Fruit fly (Drosophila melanogaster) whole organism, embryonic: ENCODE results near the gene CG14174.

Source experiments
- Asciz ChIP-seq: fragments of 200-800 bp; sonication (Bioruptor generic); optimal IDR thresholded peaks from 2 replicates; lab custom pipeline; 2017; ENCODE audit warnings: missing biosample characterization, mild to moderate bottlenecking, missing genetic modification characterization, missing genetic modification reagents
- B-H1 ChIP-seq: fragments of 200-800 bp; sonication (Bioruptor generic); IDR thresholded peaks from 3 replicates; pipeline ENCODE4 v1.3.6; 2022; ENCODE audit warnings: missing biosample characterization, missing genetic modification characterization
- CG10147 ChIP-seq: fragments of 200-800 bp; sonication (Bioruptor generic); optimal IDR thresholded peaks from 2 replicates; lab custom pipeline; 2019; ENCODE audit warnings: missing biosample characterization, mild to moderate bottlenecking, missing genetic modification characterization, moderate library complexity
- CG10366 ChIP-seq: fragments of 200-800 bp; sonication (Bioruptor generic); IDR thresholded peaks from 2 replicates; pipeline ENCODE4 v1.3.6; 2022; ENCODE audit warnings: missing biosample characterization, missing genetic modification characterization
- CG11085 ChIP-seq: fragments of 200-800 bp; sonication (Bioruptor generic); IDR thresholded peaks from 2 replicates; pipeline ENCODE4 v1.3.6; 2022; ENCODE audit warnings: missing biosample characterization, missing genetic modification characterization
- CG13894 ChIP-seq: fragments of 200-800 bp; sonication (Bioruptor generic); optimal IDR thresholded peaks from 3 replicates; lab custom pipeline; 2018; ENCODE audit warnings: missing biosample characterization, mild to moderate bottlenecking, missing genetic modification characterization, moderate library complexity
- CG14965 ChIP-seq: fragments of 200-800 bp; sonication (Bioruptor generic); optimal IDR thresholded peaks from 2 replicates; lab custom pipeline; 2016; ENCODE audit warnings: missing biosample characterization, missing genetic modification characterization, borderline replicate concordance
- CG16779 ChIP-seq: fragments of 200-800 bp; sonication (Bioruptor generic); IDR thresholded peaks from 2 replicates; pipeline ENCODE4 v1.3.6; 2022; ENCODE audit warnings: missing biosample characterization, missing genetic modification characterization
- CG17612 ChIP-seq: fragments of 200-800 bp; sonication (Bioruptor generic); IDR thresholded peaks from 2 replicates; pipeline ENCODE4 v1.3.6; 2022; ENCODE audit warnings: missing biosample characterization, missing genetic modification characterization
- CG2120 ChIP-seq: fragments of 200-800 bp; sonication (Bioruptor generic); optimal IDR thresholded peaks from 3 replicates; lab custom pipeline; 2016; ENCODE audit warnings: missing biosample characterization, missing genetic modification characterization
- CG30020 ChIP-seq: fragments of 200-800 bp; optimal IDR thresholded peaks from 2 replicates; lab custom pipeline; 2019; ENCODE audit warnings: missing biosample characterization, mild to moderate bottlenecking, missing genetic modification characterization, moderate library complexity
- CG31388 ChIP-seq: fragments of 200-800 bp; sonication (Bioruptor generic); optimal IDR thresholded peaks from 2 replicates; lab custom pipeline; 2016; ENCODE audit warnings: missing biosample characterization, missing genetic modification characterization
- CG32772 ChIP-seq: fragments of 200-800 bp; sonication (Bioruptor generic); IDR thresholded peaks from 2 replicates; pipeline ENCODE4 v1.3.6; 2022; ENCODE audit warnings: missing biosample characterization, missing genetic modification characterization
- CG3995 ChIP-seq: fragments of 200-800 bp; sonication (Bioruptor generic); optimal IDR thresholded peaks from 3 replicates; lab custom pipeline; 2016; ENCODE audit warnings: missing biosample characterization, missing genetic modification characterization
- CG4424 ChIP-seq: fragments of 200-800 bp; sonication (Bioruptor generic); optimal IDR thresholded peaks from 3 replicates; lab custom pipeline; 2016; ENCODE audit warnings: missing biosample characterization, missing genetic modification characterization
- CG5180 ChIP-seq: fragments of 200-800 bp; sonication (Bioruptor generic); optimal IDR thresholded peaks from 3 replicates; lab custom pipeline; 2017; ENCODE audit warnings: missing biosample characterization, missing genetic modification characterization, mild to moderate bottlenecking, moderate library complexity, missing genetic modification reagents
- CG6854 ChIP-seq: fragments of 200-800 bp; sonication (Bioruptor generic); optimal IDR thresholded peaks from 3 replicates; lab custom pipeline; 2017; ENCODE audit warnings: missing biosample characterization, mild to moderate bottlenecking, missing genetic modification characterization
- Doc3 ChIP-seq: fragments of 200-800 bp; sonication (Bioruptor generic); IDR thresholded peaks from 3 replicates; pipeline ENCODE4 v1.3.6; 2022; ENCODE audit warnings: missing biosample characterization, missing genetic modification characterization; ENCODE audit not compliant: partially characterized antibody
- Dp ChIP-seq: fragments of 200-800 bp; sonication (Bioruptor generic); optimal IDR thresholded peaks from 2 replicates; lab custom pipeline; 2018; ENCODE audit warnings: missing biosample characterization, mild to moderate bottlenecking, missing genetic modification characterization, moderate library complexity
- E2f2 ChIP-seq: fragments of 200-800 bp; sonication (Bioruptor generic); IDR thresholded peaks from 2 replicates; pipeline ENCODE4 v1.3.6; 2022; ENCODE audit warnings: missing biosample characterization, missing genetic modification characterization
- Elba2 ChIP-seq: fragments of 200-800 bp; sonication (Bioruptor generic); optimal IDR thresholded peaks from 3 replicates; lab custom pipeline; 2016; ENCODE audit warnings: missing biosample characterization, missing genetic modification characterization
- Fer3 ChIP-seq: fragments of 200-800 bp; sonication (Bioruptor generic); optimal IDR thresholded peaks from 2 replicates; lab custom pipeline; 2018; ENCODE audit warnings: missing biosample characterization, mild to moderate bottlenecking, missing genetic modification characterization, moderate library complexity
- HHEX ChIP-seq: fragments of 200-800 bp; sonication (Bioruptor generic); optimal IDR thresholded peaks from 3 replicates; lab custom pipeline; 2017; ENCODE audit warnings: missing biosample characterization, mild to moderate bottlenecking, missing genetic modification characterization, missing genetic modification reagents
- Kr ChIP-seq: fragments of 200-800 bp; sonication (Bioruptor generic); optimal IDR thresholded peaks from 2 replicates; lab custom pipeline; 2017; ENCODE audit warnings: missing biosample characterization, mild to moderate bottlenecking, missing genetic modification characterization
- Lpt ChIP-seq: fragments of >200 bp; optimal IDR thresholded peaks from 2 replicates; lab custom pipeline; 2018; ENCODE audit warnings: missing biosample characterization, missing genetic modification characterization
- Mad ChIP-seq: fragments of 200-800 bp; sonication (Bioruptor generic); optimal IDR thresholded peaks from 2 replicates; lab custom pipeline; 2016; ENCODE audit warnings: missing biosample characterization, missing genetic modification characterization
- Med ChIP-seq: fragments of 200-800 bp; sonication (Bioruptor generic); peaks from one replicate; lab custom pipeline; 2016; ENCODE audit warnings: missing biosample characterization, missing genetic modification characterization, mild to moderate bottlenecking, inconsistent platforms, moderate library complexity
- Neu2 ChIP-seq: fragments of 200-800 bp; sonication (Bioruptor generic); optimal IDR thresholded peaks from 3 replicates; lab custom pipeline; 2016; ENCODE audit warnings: missing biosample characterization, missing genetic modification characterization, borderline replicate concordance
- Opbp ChIP-seq: fragments of 200-800 bp; sonication (Bioruptor generic); IDR thresholded peaks from 3 replicates; pipeline ENCODE4 v1.3.6; 2022; ENCODE audit warnings: missing biosample characterization, missing genetic modification characterization; ENCODE audit not compliant: partially characterized antibody
- Sry-β ChIP-seq: fragments of 200-800 bp; sonication (Bioruptor generic); optimal IDR thresholded peaks from 2 replicates; lab custom pipeline; 2018; ENCODE audit warnings: missing biosample characterization, mild to moderate bottlenecking, missing genetic modification characterization, moderate library complexity
- Taf1 ChIP-seq: fragments of 200-800 bp; sonication (Bioruptor generic); IDR thresholded peaks from 2 replicates; pipeline ENCODE4 v1.3.6; 2022; ENCODE audit warnings: missing biosample characterization, missing genetic modification characterization
- Tbp ChIP-seq: fragments of >200 bp; optimal IDR thresholded peaks from 2 replicates; lab custom pipeline; 2018; ENCODE audit warnings: missing biosample characterization, missing genetic modification characterization
- Xbp1 ChIP-seq: fragments of 200-800 bp; sonication (Bioruptor generic); optimal IDR thresholded peaks from 3 replicates; lab custom pipeline; 2016; ENCODE audit warnings: missing biosample characterization, mild to moderate bottlenecking, missing genetic modification characterization
- abd-A ChIP-seq: fragments of 200-800 bp; sonication (Bioruptor generic); optimal IDR thresholded peaks from 3 replicates; lab custom pipeline; 2019; ENCODE audit warnings: missing biosample characterization, mild to moderate bottlenecking, missing genetic modification characterization, moderate library complexity
- ac ChIP-seq: fragments of 200-800 bp; sonication (Bioruptor generic); optimal IDR thresholded peaks from 3 replicates; lab custom pipeline; 2017; ENCODE audit warnings: missing biosample characterization, mild to moderate bottlenecking, missing genetic modification characterization
- amos ChIP-seq: fragments of 200-800 bp; sonication (Bioruptor generic); IDR thresholded peaks from 2 replicates; pipeline ENCODE4 v1.3.6; 2022; ENCODE audit warnings: missing biosample characterization, missing genetic modification characterization; ENCODE audit not compliant: partially characterized antibody
- dmrt11E ChIP-seq: fragments of 200-800 bp; sonication (Bioruptor generic); optimal IDR thresholded peaks from 3 replicates; lab custom pipeline; 2018; ENCODE audit warnings: missing biosample characterization, mild to moderate bottlenecking, missing genetic modification characterization, moderate library complexity
- gsb-n ChIP-seq: fragments of 200-800 bp; sonication (Bioruptor generic); optimal IDR thresholded peaks from 3 replicates; lab custom pipeline; 2018; ENCODE audit warnings: missing biosample characterization, mild to moderate bottlenecking, missing genetic modification characterization
- her ChIP-seq: fragments of 200-800 bp; sonication (Bioruptor generic); optimal IDR thresholded peaks from 2 replicates; lab custom pipeline; 2016; ENCODE audit warnings: missing biosample characterization, missing genetic modification characterization
- hkb ChIP-seq, 2 experiments: fragments of 200-800 bp in 1 of 2; fragments of >200 bp in 1 of 2; sonication (Bioruptor generic) in 1 of 2; IDR thresholded peaks in 1 of 2; optimal IDR thresholded peaks in 1 of 2; 2 replicates each; pipeline versions ENCODE4 v1.3.6 to Lab custom; 2017 to 2022; ENCODE audit warnings: missing biosample characterization in 1 of 2, missing genetic modification characterization in 1 of 2
- lilli ChIP-seq: fragments of 200-800 bp; sonication (Bioruptor generic); optimal IDR thresholded peaks from 3 replicates; lab custom pipeline; 2016; ENCODE audit warnings: missing biosample characterization, missing genetic modification characterization
- mam ChIP-seq: fragments of 200-800 bp; sonication (Bioruptor generic); optimal IDR thresholded peaks from 3 replicates; lab custom pipeline; 2016; ENCODE audit warnings: missing biosample characterization, missing genetic modification characterization
- peb ChIP-seq: fragments of 200-800 bp; sonication (Bioruptor generic); IDR thresholded peaks from 2 replicates; pipeline ENCODE4 v1.3.6; 2022; ENCODE audit warnings: missing biosample characterization, missing genetic modification characterization
- schlank ChIP-seq: fragments of 200-800 bp; sonication (Bioruptor generic); optimal IDR thresholded peaks from 2 replicates; lab custom pipeline; 2018; ENCODE audit warnings: missing biosample characterization, mild to moderate bottlenecking, missing genetic modification characterization
- sens ChIP-seq: fragments of 200-800 bp; sonication (Bioruptor generic); peaks from one replicate; lab custom pipeline; 2016; ENCODE audit warnings: missing biosample characterization, missing genetic modification characterization
- sqz ChIP-seq: fragments of 200-800 bp; sonication (Bioruptor generic); optimal IDR thresholded peaks from 3 replicates; lab custom pipeline; 2018; ENCODE audit warnings: missing biosample characterization, mild to moderate bottlenecking, missing genetic modification characterization
- toy ChIP-seq: fragments of 200-800 bp; sonication (Bioruptor generic); IDR thresholded peaks from 2 replicates; pipeline ENCODE4 v1.3.6; 2022; ENCODE audit warnings: missing biosample characterization, missing genetic modification characterization
- tup ChIP-seq: fragments of 200-800 bp; sonication (Bioruptor generic); optimal IDR thresholded peaks from 2 replicates; lab custom pipeline; 2016; ENCODE audit warnings: missing biosample characterization, mild to moderate bottlenecking, missing genetic modification characterization, moderate library complexity
- unc-4 ChIP-seq: fragments of 200-800 bp; sonication (Bioruptor generic); IDR thresholded peaks from 2 replicates; pipeline ENCODE4 v1.3.6; 2022; ENCODE audit warnings: missing biosample characterization, missing genetic modification characterization; ENCODE audit not compliant: partially characterized antibody
- vfl ChIP-seq: fragments of 200-800 bp; sonication (Bioruptor generic); optimal IDR thresholded peaks from 2 replicates; lab custom pipeline; 2016; ENCODE audit warnings: missing biosample characterization, missing genetic modification characterization

The CG14174 gene

dm6 chr3L:9723108-9723507 lies 4.0 kb downstream of the CG14174 start, which contains the start of the genes nbs and defl (continued):
- peak; percentile 75; the same call in 2 of the 3 replicates for TF ChIP-seq B-H1 (GFP tag; lab: Robert Waterston, UW)
- TF ChIP-seq CG6854 (GFP tag; lab: Kevin White, UChicago): no peak
- no peak for TF ChIP-seq Elba2
- TF ChIP-seq ac: no peak
- peak; percentile 42; the same call in 1 of the 3 replicates for TF ChIP-seq Opbp (GFP tag; lab: Robert Waterston, UW)
- no peak; the same call in 2 of the 3 replicates for TF ChIP-seq Doc3
- TF ChIP-seq Xbp1: peak; percentile 82
- peak; percentile 82 for TF ChIP-seq lilli (GFP tag; lab: Kevin White, UChicago)
- peak; percentile 29 for TF ChIP-seq Sry-β (GFP tag; lab: Kevin White, UChicago)
- no peak for TF ChIP-seq CG17612 (GFP tag; lab: Robert Waterston, UW)
- TF ChIP-seq Lpt (GFP tag; lab: Kevin White, UChicago): no peak
- peak; percentile 67 for TF ChIP-seq CG10366
- TF ChIP-seq Mad: peak; percentile 62
- TF ChIP-seq CG11085 (GFP tag; lab: Robert Waterston, UW): peak; percentile 49; the same call in 1 of the 2 replicates
- no peak for TF ChIP-seq sqz
- peak; percentile 19 for TF ChIP-seq vfl (GFP tag; lab: Kevin White, UChicago)
- no peak for TF ChIP-seq hkb (optimal IDR thresholded peaks at IDR 0.05; lab: Kevin White, UChicago)
- peak; percentile 20; the same call in 1 of the 2 replicates for TF ChIP-seq hkb (GFP tag; IDR thresholded peaks at IDR 0.05; lab: Robert Waterston, UW)
- no peak for TF ChIP-seq peb (GFP tag; lab: Robert Waterston, UW)
- no peak for TF ChIP-seq Asciz (GFP tag; lab: Kevin White, UChicago)
- TF ChIP-seq sens (GFP tag; lab: Kevin White, UChicago): peak; percentile 95
- no peak for TF ChIP-seq CG5180 (GFP tag; lab: Kevin White, UChicago)
- TF ChIP-seq Med (GFP tag; lab: Kevin White, UChicago): peak; percentile 93
- TF ChIP-seq Taf1 (GFP tag; lab: Robert Waterston, UW): peak; percentile 46
- TF ChIP-seq Tbp (GFP tag; lab: Kevin White, UChicago): no peak
- TF ChIP-seq amos (GFP tag; lab: Robert Waterston, UW): peak; percentile 19; the same call in 1 of the 2 replicates
- TF ChIP-seq mam (GFP tag; lab: Kevin White, UChicago): peak; percentile 88
- peak; percentile 53 for TF ChIP-seq CG10147 (GFP tag; lab: Kevin White, UChicago)
- no peak for TF ChIP-seq gsb-n
- no peak for TF ChIP-seq Kr (GFP tag; lab: Kevin White, UChicago)
- TF ChIP-seq HHEX: peak; percentile 16
- TF ChIP-seq CG31388 (GFP tag; lab: Kevin White, UChicago): no peak
- peak; percentile 69 for TF ChIP-seq CG32772 (GFP tag; lab: Robert Waterston, UW)
- TF ChIP-seq CG2120: peak; percentile 85
- TF ChIP-seq CG3995: peak; percentile 96
- no peak for TF ChIP-seq toy (GFP tag; lab: Robert Waterston, UW)
- peak; percentile 66 for TF ChIP-seq Fer3 (tag; lab: Kevin White, UChicago)
- peak; percentile 62 for TF ChIP-seq CG30020 (tag; lab: Kevin White, UChicago)
- TF ChIP-seq Dp (GFP tag; lab: Kevin White, UChicago): peak; percentile 33
- TF ChIP-seq CG16779 (GFP tag; lab: Robert Waterston, UW): no peak
- no peak for TF ChIP-seq abd-A (tag; lab: Kevin White, UChicago)
- peak; percentile 63; the same call in 1 of the 2 replicates for TF ChIP-seq unc-4 (GFP tag; lab: Robert Waterston, UW)
- TF ChIP-seq her (GFP tag; lab: Kevin White, UChicago): no peak
- no peak for TF ChIP-seq schlank (tag; lab: Kevin White, UChicago)
- TF ChIP-seq E2f2: peak; percentile 60
- TF ChIP-seq dmrt11E (tag; lab: Kevin White, UChicago): peak; percentile 53
- TF ChIP-seq CG13894: no peak
- no peak for TF ChIP-seq Neu2
- TF ChIP-seq CG14965 (GFP tag; lab: Kevin White, UChicago): no peak
- peak; percentile 65 for TF ChIP-seq CG4424 (GFP tag; lab: Kevin White, UChicago)
- no peak for TF ChIP-seq tup (GFP tag; lab: Kevin White, UChicago)
